Worm (Caenorhabditis elegans) whole organism, early embryonic: ENCODE data around the gene T14G12.11.

Experiments
- ama-1 ChIP-seq: fragments of 150-350 bp; optimal IDR thresholded peaks from 2 replicates; lab custom pipeline; 2014
- ceh-13 ChIP-seq: fragments of 200-800 bp; sonication (Bioruptor generic); optimal IDR thresholded peaks from 2 replicates; lab custom pipeline; 2018; ENCODE audit warnings: mild to moderate bottlenecking, missing genetic modification characterization, missing compliant biosample characterization
- ceh-36 ChIP-seq: sonication (generic microtip); optimal IDR thresholded peaks from 2 replicates; lab custom pipeline; 2016; ENCODE audit warnings: missing genetic modification characterization, inconsistent platforms, missing compliant biosample characterization
- flt-1 ChIP-seq: fragments of 200-800 bp; sonication (Bioruptor generic); IDR thresholded peaks from 2 replicates; pipeline ENCODE4 v1.3.6; 2022; ENCODE audit warnings: missing genetic modification characterization, missing compliant biosample characterization
- scrt-1 ChIP-seq: fragments of 200-800 bp; sonication (Bioruptor generic); IDR thresholded peaks from 2 replicates; pipeline ENCODE4 v1.3.6; 2022; ENCODE audit warnings: missing genetic modification characterization, missing compliant biosample characterization
- sea-1 ChIP-seq: fragments of 200-800 bp; sonication (Bioruptor generic); conservative IDR thresholded peaks from 2 replicates; pipeline ENCODE4 v1.3.6; 2022; ENCODE audit warnings: missing genetic modification characterization, missing compliant biosample characterization
- tbx-11 ChIP-seq: fragments of 200-800 bp; sonication (Bioruptor generic); IDR thresholded peaks from 2 replicates; pipeline ENCODE4 v1.3.6; 2022; ENCODE audit warnings: missing genetic modification characterization, missing compliant biosample characterization
- tbx-37 ChIP-seq: fragments of 200-800 bp; sonication (Bioruptor generic); conservative IDR thresholded peaks from 2 replicates; pipeline ENCODE4 v1.3.6; 2022; ENCODE audit warnings: missing genetic modification reagents, missing genetic modification characterization, missing compliant biosample characterization

- TF ChIP-seq sea-1 (GFP tag; lab: Robert Waterston, UW) = no peak
- TF ChIP-seq ceh-36 (tag; lab: Kevin White, UChicago) = no peak
- TF ChIP-seq ceh-13 (GFP tag; lab: Kevin White, UChicago) = no peak
- no peak for TF ChIP-seq flt-1 (GFP tag; lab: Robert Waterston, UW)
- no peak for TF ChIP-seq ama-1 (lab: Kevin White, UChicago)
- TF ChIP-seq scrt-1 (GFP tag; lab: Robert Waterston, UW) = no peak
- no peak for TF ChIP-seq tbx-37 (GFP tag; lab: Robert Waterston, UW)
- no peak for TF ChIP-seq tbx-11 (GFP tag; lab: Robert Waterston, UW)
Measured at ce11 chrX:3798288-3798687, 35.9 kb upstream of the T14G12.11 start.
